Fruit fly (Drosophila melanogaster) whole organism, adult: ENCODE results near the gene Hsp26.

Source experiments
- CG11617 ChIP-seq: fragments of 200-800 bp; sonication (Bioruptor generic); optimal IDR thresholded peaks from 2 replicates; lab custom pipeline; 2017; ENCODE audit warnings: mild to moderate bottlenecking, missing biosample characterization, missing genetic modification reagents, missing genetic modification characterization
- CG12768 ChIP-seq: fragments of 200-800 bp; sonication (Bioruptor generic); optimal IDR thresholded peaks from 2 replicates; lab custom pipeline; 2017; ENCODE audit warnings: missing biosample characterization, missing genetic modification characterization, mild to moderate bottlenecking, moderate library complexity, missing genetic modification reagents
- CG7101 ChIP-seq: fragments of 200-800 bp; sonication (Bioruptor generic); optimal IDR thresholded peaks from 2 replicates; lab custom pipeline; 2018; ENCODE audit warnings: missing biosample characterization, mild to moderate bottlenecking, missing genetic modification characterization, moderate library complexity
- Clk ChIP-seq: fragments of 200-800 bp; sonication (Bioruptor generic); optimal IDR thresholded peaks from 2 replicates; lab custom pipeline; 2017; ENCODE audit warnings: missing biosample characterization, missing genetic modification characterization
- Crg-1 ChIP-seq: fragments of 200-800 bp; sonication (Bioruptor generic); optimal IDR thresholded peaks from 2 replicates; lab custom pipeline; 2016; ENCODE audit warnings: missing biosample characterization, missing genetic modification characterization
- Hr96 ChIP-seq: fragments of 200-800 bp; sonication (Bioruptor generic); optimal IDR thresholded peaks from 2 replicates; lab custom pipeline; 2016; ENCODE audit warnings: missing biosample characterization, missing genetic modification characterization
- Mnt ChIP-seq: fragments of 200-800 bp; sonication (Bioruptor generic); optimal IDR thresholded peaks from 2 replicates; lab custom pipeline; 2016; ENCODE audit warnings: missing biosample characterization, mild to moderate bottlenecking, missing genetic modification characterization
- cnc ChIP-seq, 2 experiments: fragments of >200 bp; optimal IDR thresholded peaks; 2 replicates each; lab custom pipeline; 2017
- kay ChIP-seq: fragments of 200-800 bp; sonication (Bioruptor generic); peaks from one replicate; lab custom pipeline; 2016; ENCODE audit warnings: missing biosample characterization, missing genetic modification characterization, borderline replicate concordance
- pad ChIP-seq: fragments of 200-800 bp; sonication (Bioruptor generic); optimal IDR thresholded peaks from 3 replicates; lab custom pipeline; 2017; ENCODE audit warnings: missing biosample characterization, missing genetic modification characterization, mild to moderate bottlenecking, moderate library complexity, missing genetic modification reagents
- tj ChIP-seq: fragments of 200-800 bp; sonication (Bioruptor generic); optimal IDR thresholded peaks from 3 replicates; lab custom pipeline; 2017; ENCODE audit warnings: missing biosample characterization, mild to moderate bottlenecking, missing genetic modification characterization, moderate library complexity
- toe ChIP-seq: fragments of 200-800 bp; sonication (Bioruptor generic); optimal IDR thresholded peaks from 2 replicates; lab custom pipeline; 2016; ENCODE audit warnings: missing biosample characterization, missing genetic modification characterization

- no peak for TF ChIP-seq cnc (optimal IDR thresholded peaks at IDR 0.05; lab: Kevin White, UChicago)
- TF ChIP-seq Crg-1 (GFP tag; lab: Kevin White, UChicago): no peak
- peak; percentile 96 for TF ChIP-seq kay (GFP tag; lab: Kevin White, UChicago)
- no peak for TF ChIP-seq Clk (GFP tag; lab: Kevin White, UChicago)
- peak; percentile 87 for TF ChIP-seq pad (GFP tag; lab: Kevin White, UChicago)
- TF ChIP-seq toe (GFP tag; lab: Kevin White, UChicago): no peak
- TF ChIP-seq CG11617 (GFP tag; lab: Kevin White, UChicago): no peak
- no peak for TF ChIP-seq Mnt (GFP tag; lab: Kevin White, UChicago)
- TF ChIP-seq Hr96 (GFP tag; lab: Kevin White, UChicago): no peak
- TF ChIP-seq CG12768 (GFP tag; lab: Kevin White, UChicago): peak; percentile 13
- TF ChIP-seq tj: peak; percentile 74
- TF ChIP-seq CG7101 (tag; lab: Kevin White, UChicago): no peak
Observed at dm6 chr3L:9401354-9402156, 24.3 kb upstream of the Hsp26 start.
